Fruit fly (Drosophila melanogaster): Measurements from ENCODE around the gene Trs33.

Gene Trs33

dm6 chr3R:15366839-15367238 lies 16.0 kb upstream of the Trs33 start (continued):
- peak in 1 of 2 experiments; percentile 62 for TF ChIP-seq bsh (GFP tag; optimal IDR thresholded peaks at IDR 0.05)
- no peak for TF ChIP-seq bigmax (GFP tag; optimal IDR thresholded peaks at IDR 0.05)
- TF ChIP-seq lmd (GFP tag; IDR thresholded peaks at IDR 0.05) = peak; percentile 48
- TF ChIP-seq CG12219 (GFP tag; optimal IDR thresholded peaks at IDR 0.05) = no peak
- TF ChIP-seq CG8765 (GFP tag; IDR thresholded peaks at IDR 0.05) = no peak
- TF ChIP-seq CG6813 (GFP tag; optimal IDR thresholded peaks at IDR 0.05) = no peak
- TF ChIP-seq C15 (GFP tag; IDR thresholded peaks at IDR 0.05) = no peak
- peak; percentile 28 for TF ChIP-seq Xbp1 (GFP tag; optimal IDR thresholded peaks at IDR 0.05)
- no peak for TF ChIP-seq org-1 (GFP tag; optimal IDR thresholded peaks at IDR 0.05)
- TF ChIP-seq CG7963 (GFP tag; IDR thresholded peaks at IDR 0.05; ENCODE audit: partially characterized antibody) = no peak
- TF ChIP-seq dmrt11E (tag; optimal IDR thresholded peaks at IDR 0.05) = peak; percentile 15
- no peak for TF ChIP-seq CG17912 (GFP tag; optimal IDR thresholded peaks at IDR 0.05)
- no peak for TF ChIP-seq unc-4 (GFP tag; IDR thresholded peaks at IDR 0.05; ENCODE audit: partially characterized antibody)
- TF ChIP-seq slbo (GFP tag; IDR thresholded peaks at IDR 0.05) = peak; percentile 66
- TF ChIP-seq CG14667 (GFP tag; IDR thresholded peaks at IDR 0.05) = no peak
- peak; percentile 9; the same call in 1 of the 2 replicates for TF ChIP-seq CG32767 (GFP tag; IDR thresholded peaks at IDR 0.05)
- TF ChIP-seq CG10321 (GFP tag; IDR thresholded peaks at IDR 0.05) = 0 out of 2 replicates have a peak, but pooled peaks have one; percentile 8
- no peak for TF ChIP-seq sens-2 (GFP tag; IDR thresholded peaks at IDR 0.05)
- no peak for TF ChIP-seq gsb-n (tag; optimal IDR thresholded peaks at IDR 0.05)
- TF ChIP-seq CG6272 (GFP tag; IDR thresholded peaks at IDR 0.05) = no peak
- no peak for TF ChIP-seq ato (GFP tag; IDR thresholded peaks at IDR 0.05; ENCODE audit: partially characterized antibody)
- TF ChIP-seq cwo (GFP tag; optimal IDR thresholded peaks at IDR 0.05) = no peak
- peak; percentile 33; the same call in 1 of the 2 replicates for TF ChIP-seq al (GFP tag; IDR thresholded peaks at IDR 0.05)
- TF ChIP-seq CG5245 (GFP tag; optimal IDR thresholded peaks at IDR 0.05) = no peak
- TF ChIP-seq tup (GFP tag; optimal IDR thresholded peaks at IDR 0.05) = no peak
- peak; percentile 56 for TF ChIP-seq zf30C (GFP tag; optimal IDR thresholded peaks at IDR 0.05)
- peak; percentile 45; the same call in 1 of the 2 replicates for TF ChIP-seq esg (GFP tag; conservative IDR thresholded peaks at IDR 0.05)
- TF ChIP-seq exex (tag; optimal IDR thresholded peaks at IDR 0.05) = no peak
- no peak for TF ChIP-seq CG16813 (GFP tag; IDR thresholded peaks at IDR 0.05; ENCODE audit: partially characterized antibody)
- TF ChIP-seq ap (GFP tag; IDR thresholded peaks at IDR 0.05) = no peak
- peak; percentile 30 for TF ChIP-seq CG12659 (GFP tag; optimal IDR thresholded peaks at IDR 0.05)
- TF ChIP-seq E2f1 (GFP tag; IDR thresholded peaks at IDR 0.05) = 0 out of 2 replicates have a peak, but pooled peaks have one; percentile 21
- no peak for TF ChIP-seq lab (GFP tag; optimal IDR thresholded peaks at IDR 0.05)
- no peak for TF ChIP-seq usp (GFP tag; optimal IDR thresholded peaks at IDR 0.05)
- no peak for TF ChIP-seq jigr1 (GFP tag; IDR thresholded peaks at IDR 0.05)
- TF ChIP-seq CG8944 (GFP tag; optimal IDR thresholded peaks at IDR 0.05) = no peak
- TF ChIP-seq NC2β (GFP tag; optimal IDR thresholded peaks at IDR 0.05) = no peak
- TF ChIP-seq CG14441 (GFP tag; IDR thresholded peaks at IDR 0.05) = peak; percentile 51
- peak; percentile 64 for TF ChIP-seq Drgx (GFP tag; IDR thresholded peaks at IDR 0.05)
- TF ChIP-seq CG1233 (GFP tag; optimal IDR thresholded peaks at IDR 0.05) = no peak
- no peak for TF ChIP-seq sima (GFP tag; optimal IDR thresholded peaks at IDR 0.05)
- no peak for TF ChIP-seq CG3163 (GFP tag; optimal IDR thresholded peaks at IDR 0.05)
- TF ChIP-seq stc (GFP tag; IDR thresholded peaks at IDR 0.05) = 0 out of 2 replicates have a peak, but pooled peaks have one; percentile 27
- no peak for TF ChIP-seq CG2875 (GFP tag; optimal IDR thresholded peaks at IDR 0.05)
- no peak for TF ChIP-seq CG3838 (GFP tag; optimal IDR thresholded peaks at IDR 0.05)
- TF ChIP-seq CG3995 (GFP tag; optimal IDR thresholded peaks at IDR 0.05) = no peak
- peak; percentile 45 for TF ChIP-seq CG2712 (tag; optimal IDR thresholded peaks at IDR 0.05)
- TF ChIP-seq HmgZ (tag; optimal IDR thresholded peaks at IDR 0.05) = peak; percentile 29
- TF ChIP-seq CG14014 (GFP tag; IDR thresholded peaks at IDR 0.05) = peak; percentile 49; the same call in 1 of the 2 replicates
- peak; percentile 74 for TF ChIP-seq unpg (GFP tag; optimal IDR thresholded peaks at IDR 0.05)
- TF ChIP-seq dm (GFP tag; optimal IDR thresholded peaks at IDR 0.05) = no peak

All from whole organism, embryonic.